Fruit fly (Drosophila melanogaster) whole organism, embryonic: Measurements from ENCODE around the gene CG43059.

Experiments
- CG14860 ChIP-seq: fragments of 200-800 bp; sonication (Bioruptor generic); IDR thresholded peaks from 3 replicates; pipeline ENCODE4 v1.3.6; 2022; ENCODE audit warnings: missing biosample characterization, missing genetic modification characterization; ENCODE audit not compliant: partially characterized antibody
- CG14965 ChIP-seq: fragments of 200-800 bp; sonication (Bioruptor generic); optimal IDR thresholded peaks from 2 replicates; lab custom pipeline; 2016; ENCODE audit warnings: missing biosample characterization, missing genetic modification characterization, borderline replicate concordance
- CG15514 ChIP-seq: fragments of 200-800 bp; sonication (Bioruptor generic); optimal IDR thresholded peaks from 3 replicates; lab custom pipeline; 2017; ENCODE audit warnings: missing biosample characterization, missing genetic modification characterization, mild to moderate bottlenecking, moderate library complexity, missing genetic modification reagents
- CG2120 ChIP-seq: fragments of 200-800 bp; sonication (Bioruptor generic); optimal IDR thresholded peaks from 3 replicates; lab custom pipeline; 2016; ENCODE audit warnings: missing biosample characterization, missing genetic modification characterization
- CG31365 ChIP-seq: fragments of 200-800 bp; sonication (Bioruptor generic); optimal IDR thresholded peaks from 2 replicates; lab custom pipeline; 2018; ENCODE audit warnings: missing biosample characterization, mild to moderate bottlenecking, missing genetic modification characterization
- CG4707 ChIP-seq: fragments of 200-800 bp; sonication (Bioruptor generic); optimal IDR thresholded peaks from 2 replicates; lab custom pipeline; 2018; ENCODE audit warnings: missing biosample characterization, mild to moderate bottlenecking, missing genetic modification characterization, moderate library complexity
- CG5245 ChIP-seq: fragments of 200-800 bp; sonication (Bioruptor generic); optimal IDR thresholded peaks from 3 replicates; lab custom pipeline; 2016; ENCODE audit warnings: missing biosample characterization, missing genetic modification characterization
- CG7556 ChIP-seq: fragments of 200-800 bp; sonication (Bioruptor generic); optimal IDR thresholded peaks from 2 replicates; lab custom pipeline; 2017; ENCODE audit warnings: missing biosample characterization, mild to moderate bottlenecking, missing genetic modification characterization
- CG7928 ChIP-seq: fragments of 200-800 bp; sonication (Bioruptor generic); optimal IDR thresholded peaks from 2 replicates; lab custom pipeline; 2017; ENCODE audit warnings: missing biosample characterization, mild to moderate bottlenecking, missing genetic modification characterization
- CG9215 ChIP-seq: fragments of 200-800 bp; sonication (Bioruptor generic); IDR thresholded peaks from 2 replicates; pipeline ENCODE4 v1.3.6; 2022; ENCODE audit warnings: missing biosample characterization, missing genetic modification characterization
- D ChIP-seq, 2 experiments: fragments of 200-800 bp in 1 of 2; fragments of >200 bp in 1 of 2; sonication (Bioruptor generic) in 1 of 2; optimal IDR thresholded peaks; 2 replicates in 1 of 2; 3 replicates in 1 of 2; lab custom pipeline; 2017; ENCODE audit warnings: mild to moderate bottlenecking in 1 of 2, missing biosample characterization in 1 of 2, missing genetic modification characterization in 1 of 2, missing genetic modification reagents in 1 of 2
- Deaf1 ChIP-seq: fragments of 200-800 bp; optimal IDR thresholded peaks from 3 replicates; lab custom pipeline; 2019; ENCODE audit warnings: missing biosample characterization, mild to moderate bottlenecking, missing genetic modification characterization, moderate library complexity
- Dll ChIP-seq: fragments of 200-800 bp; sonication (Bioruptor generic); IDR thresholded peaks from 4 replicates; pipeline ENCODE4 v1.3.6; 2022; ENCODE audit warnings: missing biosample characterization, missing genetic modification characterization; ENCODE audit not compliant: partially characterized antibody
- Eip74EF ChIP-seq, 2 experiments: fragments of 200-800 bp in 1 of 2; fragments of >200 bp in 1 of 2; sonication (Bioruptor generic) in 1 of 2; optimal IDR thresholded peaks; 2 replicates each; lab custom pipeline; 2017 to 2019; ENCODE audit warnings: missing biosample characterization in 2 of 2, missing genetic modification characterization in 2 of 2, mild to moderate bottlenecking in 1 of 2, moderate library complexity in 1 of 2
- Fer1 ChIP-seq: fragments of 200-800 bp; sonication (Bioruptor generic); optimal IDR thresholded peaks from 2 replicates; lab custom pipeline; 2017; ENCODE audit warnings: missing biosample characterization, mild to moderate bottlenecking, missing genetic modification characterization
- HLH4C ChIP-seq: fragments of 200-800 bp; sonication (Bioruptor generic); IDR thresholded peaks from 3 replicates; pipeline ENCODE4 v1.3.6; 2022; ENCODE audit warnings: missing biosample characterization, missing genetic modification characterization; ENCODE audit not compliant: partially characterized antibody
- HmgZ ChIP-seq: fragments of 200-800 bp; sonication (Bioruptor generic); optimal IDR thresholded peaks from 2 replicates; lab custom pipeline; 2018; ENCODE audit warnings: missing biosample characterization, mild to moderate bottlenecking, missing genetic modification characterization
- Hmr ChIP-seq: fragments of 200-800 bp; sonication (Bioruptor generic); optimal IDR thresholded peaks from 3 replicates; lab custom pipeline; 2017; ENCODE audit warnings: mild to moderate bottlenecking, missing biosample characterization, missing genetic modification reagents, missing genetic modification characterization
- Hr3 ChIP-seq: fragments of 200-800 bp; sonication (Bioruptor generic); optimal IDR thresholded peaks from 3 replicates; lab custom pipeline; 2016; ENCODE audit warnings: missing biosample characterization, missing genetic modification characterization
- Hr39 ChIP-seq: fragments of >200 bp; optimal IDR thresholded peaks from 2 replicates; lab custom pipeline; 2017
- NFAT ChIP-seq: fragments of 200-800 bp; sonication (Bioruptor generic); IDR thresholded peaks from 2 replicates; pipeline ENCODE4 v1.3.6; 2022; ENCODE audit warnings: missing biosample characterization, missing genetic modification characterization
- Nf-YC ChIP-seq: fragments of 200-800 bp; optimal IDR thresholded peaks from 3 replicates; lab custom pipeline; 2019; ENCODE audit warnings: missing biosample characterization, mild to moderate bottlenecking, missing genetic modification characterization, moderate library complexity
- Poxn ChIP-seq: fragments of 200-800 bp; sonication (Bioruptor generic); IDR thresholded peaks from 2 replicates; pipeline ENCODE4 v1.3.6; 2022; ENCODE audit warnings: missing biosample characterization, missing genetic modification characterization
- Sin3A ChIP-seq: fragments of >200 bp; optimal IDR thresholded peaks from 2 replicates; lab custom pipeline; 2018
- al ChIP-seq: fragments of 200-800 bp; sonication (Bioruptor generic); IDR thresholded peaks from 2 replicates; pipeline ENCODE4 v1.3.6; 2022; ENCODE audit warnings: missing biosample characterization, missing genetic modification characterization
- ap ChIP-seq: fragments of 200-800 bp; sonication (Bioruptor generic); IDR thresholded peaks from 2 replicates; pipeline ENCODE4 v1.3.6; 2022; ENCODE audit warnings: missing biosample characterization, missing genetic modification characterization
- ara ChIP-seq: fragments of 200-800 bp; sonication (Bioruptor generic); IDR thresholded peaks from 2 replicates; pipeline ENCODE4 v1.3.6; 2022; ENCODE audit warnings: missing biosample characterization, missing genetic modification characterization
- ase ChIP-seq: fragments of 200-800 bp; sonication (Bioruptor generic); IDR thresholded peaks from 3 replicates; pipeline ENCODE4 v1.3.6; 2022; ENCODE audit warnings: missing biosample characterization, missing genetic modification characterization
- br ChIP-seq: fragments of >200 bp; optimal IDR thresholded peaks from 2 replicates; lab custom pipeline; 2017
- btn ChIP-seq: fragments of 200-800 bp; sonication (Bioruptor generic); optimal IDR thresholded peaks from 2 replicates; lab custom pipeline; 2016; ENCODE audit warnings: missing biosample characterization, missing genetic modification characterization
- cato ChIP-seq: fragments of 200-800 bp; sonication (Bioruptor generic); optimal IDR thresholded peaks from 2 replicates; lab custom pipeline; 2016; ENCODE audit warnings: missing biosample characterization, missing genetic modification characterization, borderline replicate concordance
- cg ChIP-seq: fragments of 200-800 bp; sonication (Bioruptor generic); optimal IDR thresholded peaks from 3 replicates; lab custom pipeline; 2019; ENCODE audit warnings: missing biosample characterization, mild to moderate bottlenecking, missing genetic modification characterization, moderate library complexity
- esg ChIP-seq: fragments of 200-800 bp; sonication (Bioruptor generic); conservative IDR thresholded peaks from 2 replicates; pipeline ENCODE4 v1.3.6; 2022; ENCODE audit warnings: missing biosample characterization, missing genetic modification characterization
- ewg ChIP-seq: fragments of 200-800 bp; sonication (Bioruptor generic); optimal IDR thresholded peaks from 3 replicates; lab custom pipeline; 2017; ENCODE audit warnings: mild to moderate bottlenecking, missing biosample characterization, missing genetic modification reagents, missing genetic modification characterization
- eyg ChIP-seq: fragments of 200-800 bp; sonication (Bioruptor generic); optimal IDR thresholded peaks from 3 replicates; lab custom pipeline; 2016; ENCODE audit warnings: missing biosample characterization, missing genetic modification characterization
- gem ChIP-seq: fragments of 200-800 bp; sonication (Bioruptor generic); optimal IDR thresholded peaks from 2 replicates; lab custom pipeline; 2019; ENCODE audit warnings: missing biosample characterization, mild to moderate bottlenecking, missing genetic modification characterization, moderate library complexity
- hkb ChIP-seq, 2 experiments: fragments of 200-800 bp in 1 of 2; fragments of >200 bp in 1 of 2; sonication (Bioruptor generic) in 1 of 2; IDR thresholded peaks in 1 of 2; optimal IDR thresholded peaks in 1 of 2; 2 replicates each; pipeline versions ENCODE4 v1.3.6 to Lab custom; 2017 to 2022; ENCODE audit warnings: missing biosample characterization in 1 of 2, missing genetic modification characterization in 1 of 2
- kni ChIP-seq: fragments of 200-800 bp; sonication (Bioruptor generic); optimal IDR thresholded peaks from 3 replicates; lab custom pipeline; 2017; ENCODE audit warnings: mild to moderate bottlenecking, missing biosample characterization, missing genetic modification reagents, missing genetic modification characterization
- nau ChIP-seq: fragments of 200-800 bp; sonication (Bioruptor generic); optimal IDR thresholded peaks from 3 replicates; lab custom pipeline; 2017; ENCODE audit warnings: missing biosample characterization, mild to moderate bottlenecking, missing genetic modification characterization, missing genetic modification reagents
- org-1 ChIP-seq: fragments of 200-800 bp; sonication (Bioruptor generic); optimal IDR thresholded peaks from 2 replicates; lab custom pipeline; 2017; ENCODE audit warnings: missing biosample characterization, missing genetic modification characterization
- pita ChIP-seq: fragments of 200-800 bp; sonication (Bioruptor generic); optimal IDR thresholded peaks from 2 replicates; lab custom pipeline; 2017; ENCODE audit warnings: missing biosample characterization, mild to moderate bottlenecking, missing genetic modification characterization
- rib ChIP-seq: fragments of 200-800 bp; sonication (Bioruptor generic); IDR thresholded peaks from 2 replicates; pipeline ENCODE4 v1.3.6; 2022; ENCODE audit warnings: missing biosample characterization, missing genetic modification characterization
- sim ChIP-seq: fragments of 200-800 bp; sonication (Bioruptor generic); IDR thresholded peaks from 2 replicates; pipeline ENCODE4 v1.3.6; 2022; ENCODE audit warnings: missing biosample characterization, missing genetic modification characterization
- slp2 ChIP-seq: fragments of 200-800 bp; sonication (Bioruptor generic); optimal IDR thresholded peaks from 2 replicates; lab custom pipeline; 2016; ENCODE audit warnings: missing biosample characterization, missing genetic modification characterization
- so ChIP-seq: fragments of 200-800 bp; sonication (Bioruptor generic); IDR thresholded peaks from 3 replicates; pipeline ENCODE4 v1.3.6; 2022; ENCODE audit warnings: missing biosample characterization, missing genetic modification characterization
- trem ChIP-seq: fragments of 200-800 bp; optimal IDR thresholded peaks from 3 replicates; lab custom pipeline; 2019; ENCODE audit warnings: missing biosample characterization, mild to moderate bottlenecking, missing genetic modification characterization, moderate library complexity
- vfl ChIP-seq: fragments of 200-800 bp; sonication (Bioruptor generic); optimal IDR thresholded peaks from 2 replicates; lab custom pipeline; 2016; ENCODE audit warnings: missing biosample characterization, missing genetic modification characterization
- wek ChIP-seq: fragments of 200-800 bp; sonication (Bioruptor generic); optimal IDR thresholded peaks from 3 replicates; lab custom pipeline; 2018; ENCODE audit warnings: missing biosample characterization, mild to moderate bottlenecking, missing genetic modification characterization, moderate library complexity
- zfh2 ChIP-seq: fragments of 200-800 bp; sonication (Bioruptor generic); optimal IDR thresholded peaks from 2 replicates; lab custom pipeline; 2016; ENCODE audit warnings: missing biosample characterization, missing genetic modification characterization

The CG43059 gene

dm6 chr3L:8315141-8315816 is 3.5 kb downstream of the CG43059 start, which contains the start of gene Cpsf6 (continued):
- peak; percentile 44; the same call in 1 of the 2 replicates for TF ChIP-seq CG9215 (GFP tag; lab: Robert Waterston, UW)
- peak; percentile 87 for TF ChIP-seq trem
- peak; percentile 37; the same call in 1 of the 2 replicates for TF ChIP-seq esg
- TF ChIP-seq eyg: no peak
- no peak for TF ChIP-seq hkb (optimal IDR thresholded peaks at IDR 0.05; lab: Kevin White, UChicago)
- peak; percentile 48 for TF ChIP-seq hkb (GFP tag; IDR thresholded peaks at IDR 0.05; lab: Robert Waterston, UW)
- peak; percentile 25 for TF ChIP-seq CG5245 (GFP tag; lab: Kevin White, UChicago)
- TF ChIP-seq kni (GFP tag; lab: Kevin White, UChicago): no peak
- TF ChIP-seq nau: no peak
- TF ChIP-seq br (lab: Kevin White, UChicago): no peak
- no peak for TF ChIP-seq CG7556
- peak; percentile 49 for TF ChIP-seq Hr3 (GFP tag; lab: Kevin White, UChicago)
- peak; percentile 19 for TF ChIP-seq ewg
- peak; percentile 53 for TF ChIP-seq HmgZ
- TF ChIP-seq org-1 (GFP tag; lab: Kevin White, UChicago): no peak
- TF ChIP-seq Deaf1 (tag; lab: Kevin White, UChicago): peak; percentile 19
- TF ChIP-seq slp2 (GFP tag; lab: Kevin White, UChicago): no peak
- peak; percentile 83 for TF ChIP-seq Sin3A (lab: Kevin White, UChicago)
- TF ChIP-seq wek (GFP tag; lab: Kevin White, UChicago): peak; percentile 99
- TF ChIP-seq NFAT: no peak; the same call in 1 of the 2 replicates
- TF ChIP-seq rib (GFP tag; lab: Robert Waterston, UW): peak; percentile 63
- TF ChIP-seq so (GFP tag; lab: Robert Waterston, UW): no peak
- peak; percentile 33 for TF ChIP-seq zfh2
- no peak for TF ChIP-seq btn (GFP tag; lab: Kevin White, UChicago)
- peak; percentile 19 for TF ChIP-seq cato (GFP tag; lab: Kevin White, UChicago)
- peak; percentile 70 for TF ChIP-seq CG2120 (GFP tag; lab: Kevin White, UChicago)
- no peak for TF ChIP-seq Poxn
- TF ChIP-seq Eip74EF (GFP tag; optimal IDR thresholded peaks at IDR 0.05; lab: Kevin White, UChicago): no peak
- TF ChIP-seq CG4707 (GFP tag; lab: Kevin White, UChicago): no peak
- peak; percentile 52 for TF ChIP-seq pita
- TF ChIP-seq CG15514 (GFP tag; lab: Kevin White, UChicago): peak; percentile 80
- no peak for TF ChIP-seq CG14965
- 0 out of 4 replicates have a peak, but pooled peaks have one; percentile 46 for TF ChIP-seq Dll (GFP tag; lab: Robert Waterston, UW)
- TF ChIP-seq ara (GFP tag; lab: Robert Waterston, UW): peak; percentile 18; the same call in 1 of the 2 replicates
- no peak for TF ChIP-seq HLH4C (GFP tag; lab: Robert Waterston, UW)
- TF ChIP-seq gem: peak; percentile 79
- peak; percentile 34 for TF ChIP-seq CG31365 (tag; lab: Kevin White, UChicago)
- peak; percentile 29 for TF ChIP-seq vfl (GFP tag; lab: Kevin White, UChicago)
- peak; percentile 57 for TF ChIP-seq Hmr (GFP tag; lab: Kevin White, UChicago)
- no peak for TF ChIP-seq CG14860 (GFP tag; lab: Robert Waterston, UW)
- peak; percentile 56 for TF ChIP-seq CG7928 (GFP tag; lab: Kevin White, UChicago)
- TF ChIP-seq cg (GFP tag; lab: Kevin White, UChicago): peak; percentile 97
- TF ChIP-seq Fer1: no peak
- 0 out of 2 replicates have a peak, but pooled peaks have one; percentile 25 for TF ChIP-seq ap (GFP tag; lab: Robert Waterston, UW)
- TF ChIP-seq sim: no peak
- TF ChIP-seq al (GFP tag; lab: Robert Waterston, UW): peak; percentile 48; the same call in 1 of the 2 replicates
- TF ChIP-seq Hr39 (lab: Kevin White, UChicago): no peak
- TF ChIP-seq Nf-YC (tag; lab: Kevin White, UChicago): peak; percentile 66
- TF ChIP-seq ase: peak; percentile 63; the same call in 2 of the 3 replicates
- TF ChIP-seq D (optimal IDR thresholded peaks at IDR 0.05; lab: Kevin White, UChicago): no peak
- peak; percentile 30 for TF ChIP-seq D (GFP tag; optimal IDR thresholded peaks at IDR 0.05; lab: Kevin White, UChicago)
